Fruit fly (Drosophila melanogaster) whole organism, embryonic: ENCODE results near the gene Cyp12a5.

ENCODE experiments used
- Adf1 ChIP-seq: fragments of 200-800 bp; sonication (Bioruptor generic); IDR thresholded peaks from 2 replicates; pipeline ENCODE4 v1.3.6; 2022; ENCODE audit warnings: missing biosample characterization, missing genetic modification characterization
- BtbVII ChIP-seq: fragments of 200-800 bp; sonication (Bioruptor generic); optimal IDR thresholded peaks from 3 replicates; lab custom pipeline; 2017; ENCODE audit warnings: missing biosample characterization, mild to moderate bottlenecking, missing genetic modification characterization
- CG11456 ChIP-seq: fragments of 200-800 bp; sonication (Bioruptor generic); IDR thresholded peaks from 3 replicates; pipeline ENCODE4 v1.3.6; 2022; ENCODE audit warnings: missing biosample characterization, missing genetic modification characterization
- CG11695 ChIP-seq: fragments of 200-800 bp; sonication (Bioruptor generic); IDR thresholded peaks from 3 replicates; pipeline ENCODE4 v1.3.6; 2022; ENCODE audit warnings: missing biosample characterization, missing genetic modification characterization
- CG11696 ChIP-seq: fragments of 200-800 bp; sonication (Bioruptor generic); IDR thresholded peaks from 2 replicates; pipeline ENCODE4 v1.3.6; 2022; ENCODE audit warnings: missing biosample characterization, missing genetic modification characterization
- CG12659 ChIP-seq: fragments of 200-800 bp; sonication (Bioruptor generic); optimal IDR thresholded peaks from 3 replicates; lab custom pipeline; 2017; ENCODE audit warnings: mild to moderate bottlenecking, missing biosample characterization, missing genetic modification reagents, missing genetic modification characterization
- CG15479 ChIP-seq: fragments of 200-800 bp; sonication (Bioruptor generic); optimal IDR thresholded peaks from 3 replicates; lab custom pipeline; 2019; ENCODE audit warnings: missing biosample characterization, mild to moderate bottlenecking, missing genetic modification characterization, moderate library complexity
- CG15601 ChIP-seq: fragments of 200-800 bp; sonication (Bioruptor generic); optimal IDR thresholded peaks from 3 replicates; lab custom pipeline; 2019; ENCODE audit warnings: missing biosample characterization, mild to moderate bottlenecking, missing genetic modification characterization, moderate library complexity
- CG17186 ChIP-seq: fragments of 200-800 bp; sonication (Bioruptor generic); optimal IDR thresholded peaks from 3 replicates; lab custom pipeline; 2017; ENCODE audit warnings: missing biosample characterization, missing genetic modification reagents, missing genetic modification characterization
- CG18011 ChIP-seq: fragments of 200-800 bp; sonication (Bioruptor generic); optimal IDR thresholded peaks from 2 replicates; lab custom pipeline; 2017; ENCODE audit warnings: missing biosample characterization, missing genetic modification characterization, mild to moderate bottlenecking, moderate library complexity, missing genotype
- CG2116 ChIP-seq: fragments of 200-800 bp; sonication (Bioruptor generic); optimal IDR thresholded peaks from 3 replicates; lab custom pipeline; 2018; ENCODE audit warnings: missing biosample characterization, mild to moderate bottlenecking, missing genetic modification characterization
- CG31365 ChIP-seq: fragments of 200-800 bp; sonication (Bioruptor generic); optimal IDR thresholded peaks from 2 replicates; lab custom pipeline; 2018; ENCODE audit warnings: missing biosample characterization, mild to moderate bottlenecking, missing genetic modification characterization
- CG34422 ChIP-seq: fragments of 200-800 bp; sonication (Bioruptor generic); IDR thresholded peaks from 3 replicates; pipeline ENCODE4 v1.3.6; 2022; ENCODE audit warnings: missing biosample characterization, missing genetic modification characterization
- CG4707 ChIP-seq: fragments of 200-800 bp; sonication (Bioruptor generic); optimal IDR thresholded peaks from 2 replicates; lab custom pipeline; 2018; ENCODE audit warnings: missing biosample characterization, mild to moderate bottlenecking, missing genetic modification characterization, moderate library complexity
- CG8388 ChIP-seq: fragments of 200-800 bp; sonication (Bioruptor generic); optimal IDR thresholded peaks from 2 replicates; lab custom pipeline; 2019; ENCODE audit warnings: missing biosample characterization, mild to moderate bottlenecking, missing genetic modification characterization, moderate library complexity
- Dll ChIP-seq: fragments of 200-800 bp; sonication (Bioruptor generic); IDR thresholded peaks from 4 replicates; pipeline ENCODE4 v1.3.6; 2022; ENCODE audit warnings: missing biosample characterization, missing genetic modification characterization; ENCODE audit not compliant: partially characterized antibody
- E2f1 ChIP-seq: fragments of 200-800 bp; sonication (Bioruptor generic); IDR thresholded peaks from 2 replicates; pipeline ENCODE4 v1.3.6; 2022; ENCODE audit warnings: missing biosample characterization, missing genetic modification characterization
- E2f2 ChIP-seq: fragments of 200-800 bp; sonication (Bioruptor generic); IDR thresholded peaks from 2 replicates; pipeline ENCODE4 v1.3.6; 2022; ENCODE audit warnings: missing biosample characterization, missing genetic modification characterization
- Eip74EF ChIP-seq, 2 experiments: fragments of 200-800 bp in 1 of 2; fragments of >200 bp in 1 of 2; sonication (Bioruptor generic) in 1 of 2; optimal IDR thresholded peaks; 2 replicates each; lab custom pipeline; 2017 to 2019; ENCODE audit warnings: missing biosample characterization in 2 of 2, missing genetic modification characterization in 2 of 2, mild to moderate bottlenecking in 1 of 2, moderate library complexity in 1 of 2
- Gsc ChIP-seq: fragments of 200-800 bp; sonication (Bioruptor generic); IDR thresholded peaks from 2 replicates; pipeline ENCODE4 v1.3.6; 2022; ENCODE audit warnings: missing biosample characterization, missing genetic modification characterization
- HHEX ChIP-seq: fragments of 200-800 bp; sonication (Bioruptor generic); optimal IDR thresholded peaks from 3 replicates; lab custom pipeline; 2017; ENCODE audit warnings: missing biosample characterization, mild to moderate bottlenecking, missing genetic modification characterization, missing genetic modification reagents
- HmgD ChIP-seq: fragments of 200-800 bp; sonication (Bioruptor generic); optimal IDR thresholded peaks from 3 replicates; lab custom pipeline; 2016; ENCODE audit warnings: missing biosample characterization, missing genetic modification characterization
- Hr51 ChIP-seq, 2 experiments: fragments of 200-800 bp; sonication (Bioruptor generic); optimal IDR thresholded peaks; 2 replicates in 1 of 2; 3 replicates in 1 of 2; lab custom pipeline; 2016 to 2018; ENCODE audit warnings: missing biosample characterization in 2 of 2, missing genetic modification characterization in 2 of 2, mild to moderate bottlenecking in 1 of 2, moderate library complexity in 1 of 2
- Lhr ChIP-seq: fragments of 200-800 bp; sonication (Bioruptor generic); optimal IDR thresholded peaks from 3 replicates; lab custom pipeline; 2017; ENCODE audit warnings: mild to moderate bottlenecking, missing biosample characterization, missing genetic modification reagents, missing genetic modification characterization
- Opbp ChIP-seq: fragments of 200-800 bp; sonication (Bioruptor generic); IDR thresholded peaks from 3 replicates; pipeline ENCODE4 v1.3.6; 2022; ENCODE audit warnings: missing biosample characterization, missing genetic modification characterization; ENCODE audit not compliant: partially characterized antibody
- Pdp1 ChIP-seq, 2 experiments: fragments of 200-800 bp; sonication (Bioruptor generic); optimal IDR thresholded peaks; 3 replicates each; lab custom pipeline; 2016; ENCODE audit warnings: missing biosample characterization in 2 of 2, missing genetic modification characterization in 2 of 2, mild to moderate bottlenecking in 1 of 2, moderate library complexity in 1 of 2
- Six4 ChIP-seq: fragments of 200-800 bp; sonication (Bioruptor generic); optimal IDR thresholded peaks from 2 replicates; lab custom pipeline; 2016; ENCODE audit warnings: missing biosample characterization, missing genetic modification characterization
- Sry-β ChIP-seq: fragments of 200-800 bp; sonication (Bioruptor generic); optimal IDR thresholded peaks from 2 replicates; lab custom pipeline; 2018; ENCODE audit warnings: missing biosample characterization, mild to moderate bottlenecking, missing genetic modification characterization, moderate library complexity
- Tbp ChIP-seq: fragments of >200 bp; optimal IDR thresholded peaks from 2 replicates; lab custom pipeline; 2018; ENCODE audit warnings: missing biosample characterization, missing genetic modification characterization
- Trl ChIP-seq, 3 experiments: fragments of >200 bp in 2 of 3; fragments of 200-800 bp in 1 of 3; sonication (Bioruptor generic) in 1 of 3; optimal IDR thresholded peaks; 2 replicates in 1 of 3; 3 replicates in 2 of 3; lab custom pipeline; 2016 to 2017; ENCODE audit warnings: missing biosample characterization in 1 of 3, missing genetic modification characterization in 1 of 3
- al ChIP-seq: fragments of 200-800 bp; sonication (Bioruptor generic); IDR thresholded peaks from 2 replicates; pipeline ENCODE4 v1.3.6; 2022; ENCODE audit warnings: missing biosample characterization, missing genetic modification characterization
- ato ChIP-seq: fragments of 200-800 bp; sonication (Bioruptor generic); IDR thresholded peaks from 2 replicates; pipeline ENCODE4 v1.3.6; 2022; ENCODE audit warnings: missing biosample characterization, missing genetic modification characterization; ENCODE audit not compliant: partially characterized antibody
- bab2 ChIP-seq: fragments of 200-800 bp; sonication (Bioruptor generic); optimal IDR thresholded peaks from 2 replicates; lab custom pipeline; 2016; ENCODE audit warnings: missing biosample characterization, missing genetic modification characterization
- br ChIP-seq: fragments of >200 bp; optimal IDR thresholded peaks from 2 replicates; lab custom pipeline; 2017
- cwo ChIP-seq: fragments of 200-800 bp; sonication (Bioruptor generic); optimal IDR thresholded peaks from 3 replicates; lab custom pipeline; 2017; ENCODE audit warnings: missing biosample characterization, missing genetic modification characterization, mild to moderate bottlenecking, moderate library complexity, missing genetic modification reagents
- eve ChIP-seq, 2 experiments: fragments of >200 bp; optimal IDR thresholded peaks; 2 replicates each; lab custom pipeline; 2017; ENCODE audit warnings: missing biosample characterization in 2 of 2, missing genetic modification characterization in 2 of 2
- gro ChIP-seq: fragments of 200-800 bp; sonication (Bioruptor generic); optimal IDR thresholded peaks from 2 replicates; lab custom pipeline; 2016; ENCODE audit warnings: missing biosample characterization, missing genetic modification characterization
- ham ChIP-seq: fragments of 200-800 bp; sonication (Bioruptor generic); IDR thresholded peaks from 2 replicates; pipeline ENCODE4 v1.3.6; 2022; ENCODE audit warnings: missing biosample characterization, missing genetic modification characterization
- hb ChIP-seq: fragments of 200-800 bp; sonication (Bioruptor generic); IDR thresholded peaks from 3 replicates; pipeline ENCODE4 v1.3.6; 2022; ENCODE audit warnings: missing biosample characterization, missing genetic modification characterization; ENCODE audit not compliant: partially characterized antibody
- hth ChIP-seq: fragments of >200 bp; optimal IDR thresholded peaks from 2 replicates; lab custom pipeline; 2017; ENCODE audit warnings: inconsistent platforms
- kni ChIP-seq: fragments of 200-800 bp; sonication (Bioruptor generic); optimal IDR thresholded peaks from 3 replicates; lab custom pipeline; 2017; ENCODE audit warnings: mild to moderate bottlenecking, missing biosample characterization, missing genetic modification reagents, missing genetic modification characterization
- lilli ChIP-seq: fragments of 200-800 bp; sonication (Bioruptor generic); optimal IDR thresholded peaks from 3 replicates; lab custom pipeline; 2016; ENCODE audit warnings: missing biosample characterization, missing genetic modification characterization
- lmd ChIP-seq: fragments of 200-800 bp; sonication (Bioruptor generic); IDR thresholded peaks from 2 replicates; pipeline ENCODE4 v1.3.6; 2022; ENCODE audit warnings: missing biosample characterization, missing genetic modification characterization
- lov ChIP-seq, 2 experiments: fragments of 200-800 bp in 1 of 2; fragments of >200 bp in 1 of 2; sonication (Bioruptor generic) in 1 of 2; IDR thresholded peaks in 1 of 2; optimal IDR thresholded peaks in 1 of 2; 2 replicates in 1 of 2; 3 replicates in 1 of 2; pipeline versions ENCODE4 v1.3.6 to Lab custom; 2017 to 2022; ENCODE audit warnings: missing biosample characterization in 1 of 2, missing genetic modification characterization in 1 of 2
- rib ChIP-seq: fragments of 200-800 bp; sonication (Bioruptor generic); IDR thresholded peaks from 2 replicates; pipeline ENCODE4 v1.3.6; 2022; ENCODE audit warnings: missing biosample characterization, missing genetic modification characterization
- ro ChIP-seq: fragments of 200-800 bp; sonication (Bioruptor generic); IDR thresholded peaks from 2 replicates; pipeline ENCODE4 v1.3.6; 2022; ENCODE audit warnings: missing biosample characterization, missing genetic modification characterization
- sens-2 ChIP-seq: fragments of 200-800 bp; sonication (Bioruptor generic); IDR thresholded peaks from 2 replicates; pipeline ENCODE4 v1.3.6; 2022; ENCODE audit warnings: missing biosample characterization, missing genetic modification characterization
- tio ChIP-seq: fragments of 200-800 bp; sonication (Bioruptor generic); optimal IDR thresholded peaks from 2 replicates; lab custom pipeline; 2017; ENCODE audit warnings: missing biosample characterization, missing genetic modification characterization, inconsistent platforms

Gene Cyp12a5

dm6 chr3R:19180263-19180893, 47.9 kb downstream of the Cyp12a5 start, which contains the start of the genes CG5555 and myd (continued):
- TF ChIP-seq BtbVII (peak; percentile 21), CG15601 (tag; lab: Kevin White, UChicago) (no peak), CG31365 (no peak), CG8388 (GFP tag; lab: Kevin White, UChicago) (no peak), hb (GFP tag; lab: Robert Waterston, UW) (peak; percentile 77), ro (no peak), rib (GFP tag; lab: Robert Waterston, UW) (0 out of 2 replicates have a peak, but pooled peaks have one; percentile 60), bab2 (peak; percentile 27), Hr51 (GFP tag; optimal IDR thresholded peaks at IDR 0.05; lab: Kevin White, UChicago) (peak in 1 of 2 experiments; percentile 38), CG11696 (GFP tag; lab: Robert Waterston, UW) (0 out of 2 replicates have a peak, but pooled peaks have one; percentile 31), Opbp (peak; percentile 75), Pdp1 (GFP tag; optimal IDR thresholded peaks at IDR 0.05; lab: Kevin White, UChicago) (peak; percentile 11 to 66), HHEX (GFP tag; lab: Kevin White, UChicago) (no peak), sens-2 (no peak), ato (GFP tag; lab: Robert Waterston, UW) (peak; percentile 69; the same call in 1 of the 2 replicates), CG15479 (GFP tag; lab: Kevin White, UChicago) (no peak), eve (GFP tag; optimal IDR thresholded peaks at IDR 0.05; lab: Kevin White, UChicago) (peak in 1 of 2 experiments; percentile 85), CG34422 (peak; percentile 39; the same call in 1 of the 3 replicates), Trl (optimal IDR thresholded peaks at IDR 0.05; lab: Kevin White, UChicago) (no peak), Trl (GFP tag; optimal IDR thresholded peaks at IDR 0.05; lab: Kevin White, UChicago) (no peak), Lhr (peak; percentile 1), CG18011 (GFP tag; lab: Kevin White, UChicago) (peak; percentile 24), Sry-β (no peak), kni (GFP tag; lab: Kevin White, UChicago) (peak; percentile 3), lilli (GFP tag; lab: Kevin White, UChicago) (peak; percentile 64), lmd (peak; percentile 37; the same call in 1 of the 2 replicates), al (no peak), lov (optimal IDR thresholded peaks at IDR 0.05; lab: Kevin White, UChicago) (no peak), lov (GFP tag; IDR thresholded peaks at IDR 0.05; lab: Robert Waterston, UW) (0 out of 3 replicates have a peak, but pooled peaks have one; percentile 12), HmgD (GFP tag; lab: Kevin White, UChicago) (no peak), CG17186 (no peak), tio (GFP tag; lab: Kevin White, UChicago) (no peak), CG2116 (GFP tag; lab: Kevin White, UChicago) (peak; percentile 91), CG11456 (GFP tag; lab: Robert Waterston, UW) (0 out of 3 replicates have a peak, but pooled peaks have one; percentile 27), Adf1 (GFP tag; lab: Robert Waterston, UW) (peak; percentile 54; the same call in 1 of the 2 replicates), CG12659 (GFP tag; lab: Kevin White, UChicago) (peak; percentile 72), Dll (peak; percentile 78), Gsc (GFP tag; lab: Robert Waterston, UW) (no peak), ham (GFP tag; lab: Robert Waterston, UW) (no peak), Six4 (GFP tag; lab: Kevin White, UChicago) (peak; percentile 2), br (lab: Kevin White, UChicago) (no peak), Tbp (GFP tag; lab: Kevin White, UChicago) (no peak), hth (lab: Kevin White, UChicago) (no peak), CG4707 (GFP tag; lab: Kevin White, UChicago) (no peak), E2f1 (GFP tag; lab: Robert Waterston, UW) (0 out of 2 replicates have a peak, but pooled peaks have one; percentile 11), gro (peak; percentile 80), Eip74EF (GFP tag; optimal IDR thresholded peaks at IDR 0.05; lab: Kevin White, UChicago) (peak in 1 of 2 experiments; percentile 5), CG11695 (GFP tag; lab: Robert Waterston, UW) (peak; percentile 46; the same call in 1 of the 3 replicates), E2f2 (GFP tag; lab: Robert Waterston, UW) (peak; percentile 86), cwo (GFP tag; lab: Kevin White, UChicago) (no peak)
